Fruit fly (Drosophila melanogaster): ENCODE measurements around the gene eIF3f1.
A peak's percentile ranks its signal among the peaks of the same experiment; 100 is the strongest.

eIF3f1 gene

dm6 chr3R:4706055-4706454 is 7.9 kb downstream of the eIF3f1 start:
- TF ChIP-seq esn (GFP tag; optimal IDR thresholded peaks at IDR 0.05), result no peak
- TF ChIP-seq CG10631 (GFP tag; optimal IDR thresholded peaks at IDR 0.05), result no peak
- no peak for TF ChIP-seq CG6163 (GFP tag; IDR thresholded peaks at IDR 0.05)
- no peak for TF ChIP-seq topi (GFP tag; optimal IDR thresholded peaks at IDR 0.05)
- TF ChIP-seq Eip78C (GFP tag), result no peak
- no peak for TF ChIP-seq Hr39 (GFP tag; optimal IDR thresholded peaks at IDR 0.05)
- TF ChIP-seq eg (GFP tag; IDR thresholded peaks at IDR 0.05), result no peak
- TF ChIP-seq CG6854 (GFP tag; optimal IDR thresholded peaks at IDR 0.05), result no peak

- TF ChIP-seq Sox15 (GFP tag; optimal IDR thresholded peaks at IDR 0.05), result no peak
- TF ChIP-seq svp (GFP tag), result no peak
- no peak for TF ChIP-seq Eip78C (GFP tag)
Measured at dm6 chr3R:4705167-4705566, 8.8 kb downstream of the eIF3f1 start.

dm6 chr3R:4694805-4695204 is 19.2 kb downstream of the eIF3f1 start:
- TF ChIP-seq topi (GFP tag; optimal IDR thresholded peaks at IDR 0.05) (no peak), CG11762 (GFP tag; optimal IDR thresholded peaks at IDR 0.05; ENCODE audit: insufficient read depth) (no peak), Ets21C (GFP tag; optimal IDR thresholded peaks at IDR 0.05) (no peak), CG9139 (GFP tag; optimal IDR thresholded peaks at IDR 0.05) (no peak), achi (GFP tag; optimal IDR thresholded peaks at IDR 0.05) (no peak), Hr39 (GFP tag; optimal IDR thresholded peaks at IDR 0.05) (no peak), CG8632 (GFP tag; optimal IDR thresholded peaks at IDR 0.05) (no peak), Eip78C (GFP tag) (no peak), Met (GFP tag; optimal IDR thresholded peaks at IDR 0.05) (no peak), CG31627 (GFP tag; optimal IDR thresholded peaks at IDR 0.05) (no peak)

- TF ChIP-seq Ets96B (tag; optimal IDR thresholded peaks at IDR 0.05) (no peak), CG7368 (GFP tag; optimal IDR thresholded peaks at IDR 0.05) (no peak), Eip75B (GFP tag; optimal IDR thresholded peaks at IDR 0.05) (no peak), CG11762 (GFP tag; optimal IDR thresholded peaks at IDR 0.05; ENCODE audit: insufficient read depth) (no peak), lz (GFP tag; optimal IDR thresholded peaks at IDR 0.05) (no peak), esn (GFP tag; optimal IDR thresholded peaks at IDR 0.05) (no peak), CG10669 (GFP tag; optimal IDR thresholded peaks at IDR 0.05) (no peak), CG11294 (GFP tag; IDR thresholded peaks at IDR 0.05) (no peak), CG6276 (GFP tag; optimal IDR thresholded peaks at IDR 0.05) (no peak), Ets21C (GFP tag; optimal IDR thresholded peaks at IDR 0.05) (no peak), CG15336 (GFP tag; IDR thresholded peaks at IDR 0.05) (no peak)
Measured at dm6 chr3R:4690508-4690907, 23.5 kb downstream of the eIF3f1 start, which contains the start of gene CG33927. Gene CG33927, minus strand, starts transcription at chr3R:4690608.

dm6 chr3R:4687207-4687606 is 26.8 kb downstream of the eIF3f1 start:
- TF ChIP-seq CG34406 (GFP tag; optimal IDR thresholded peaks at IDR 0.05) (no peak), fd85E (GFP tag; optimal IDR thresholded peaks at IDR 0.05) (no peak), CG6854 (GFP tag; optimal IDR thresholded peaks at IDR 0.05) (no peak), topi (GFP tag; optimal IDR thresholded peaks at IDR 0.05) (peak; percentile 10), CG6808 (GFP tag; optimal IDR thresholded peaks at IDR 0.05) (peak; percentile 4), Hr38 (GFP tag; optimal IDR thresholded peaks at IDR 0.05) (no peak), CG6276 (GFP tag; optimal IDR thresholded peaks at IDR 0.05) (peak; percentile 45), CG6163 (GFP tag; IDR thresholded peaks at IDR 0.05) (no peak), Ets21C (GFP tag; optimal IDR thresholded peaks at IDR 0.05) (no peak), Gug (GFP tag; IDR thresholded peaks at IDR 0.05) (peak; percentile 56; the same call in 1 of the 2 replicates), spab (GFP tag; optimal IDR thresholded peaks at IDR 0.05) (peak; percentile 13), CG8632 (GFP tag; optimal IDR thresholded peaks at IDR 0.05) (no peak), Eip93F (GFP tag; optimal IDR thresholded peaks at IDR 0.05) (no peak), CG8119 (GFP tag; IDR thresholded peaks at IDR 0.05) (peak; percentile 69), pdm3 (GFP tag; optimal IDR thresholded peaks at IDR 0.05) (peak; percentile 56), lz (GFP tag; optimal IDR thresholded peaks at IDR 0.05) (peak; percentile 8), Blimp-1 (GFP tag; optimal IDR thresholded peaks at IDR 0.05) (no peak), dac (GFP tag; optimal IDR thresholded peaks at IDR 0.05) (peak; percentile 16), Sox102F (GFP tag; optimal IDR thresholded peaks at IDR 0.05) (no peak), cyc (GFP tag; optimal IDR thresholded peaks at IDR 0.05) (peak; percentile 32), acj6 (GFP tag; optimal IDR thresholded peaks at IDR 0.05) (peak; percentile 63), vri (GFP tag; optimal IDR thresholded peaks at IDR 0.05) (no peak), Lpt (GFP tag; optimal IDR thresholded peaks at IDR 0.05) (peak; percentile 60), net (GFP tag; optimal IDR thresholded peaks at IDR 0.05) (peak; percentile 36), Sox14 (GFP tag; optimal IDR thresholded peaks at IDR 0.05) (peak; percentile 67), Smox (GFP tag; optimal IDR thresholded peaks at IDR 0.05) (no peak), achi (GFP tag; optimal IDR thresholded peaks at IDR 0.05) (peak; percentile 74), CG6792 (GFP tag; optimal IDR thresholded peaks at IDR 0.05) (peak; percentile 27)

Measured in whole organism, prepupa.